Worm (Caenorhabditis elegans) whole organism, L4/young adult: ENCODE measurements around the gene cest-4.

Experiments used
- W03F9.2 ChIP-seq: fragments of 150-350 bp; optimal IDR thresholded peaks from 2 replicates; lab custom pipeline; 2014; ENCODE audit warnings: missing biosample characterization, missing genetic modification characterization
- dao-5 ChIP-seq: sonication (generic microtip); optimal IDR thresholded peaks from 2 replicates; lab custom pipeline; 2016; ENCODE audit warnings: missing genotype, missing genetic modification characterization, moderate library complexity, missing compliant biosample characterization

DNA sequence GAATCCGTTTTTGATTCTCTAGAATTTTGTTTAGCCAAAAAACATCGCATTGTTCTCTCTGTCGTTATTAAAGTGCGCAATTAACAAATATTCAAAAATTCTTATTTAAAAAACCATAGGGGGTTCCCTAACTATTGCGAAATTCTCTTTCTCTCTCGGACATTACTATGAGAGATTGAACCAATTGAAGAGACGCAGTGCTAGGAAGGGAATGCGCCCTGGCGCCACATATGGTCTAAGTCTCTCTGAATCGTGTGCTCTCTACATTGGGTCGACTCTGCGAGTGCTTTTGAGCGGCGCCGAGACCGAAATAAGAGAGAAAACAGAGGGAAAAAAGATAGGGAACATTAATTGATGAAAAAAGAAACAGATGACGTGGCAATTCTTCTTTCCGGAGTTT, 16.3 kb downstream of the cest-4 start:
- TF ChIP-seq W03F9.2 (tag; lab: Kevin White, UChicago): peak; percentile 55
- no peak for TF ChIP-seq dao-5 (tag; lab: Kevin White, UChicago)
